In genomic region chrX:8582767-8583360, ce11 we compare ENCODE assay signal across 4 worm cellular contexts.
TF ChIP-seq lines count a peak whose summit lies in the region.

No protein-coding gene starts in this region.

TF ChIP-seq in whole organism, L1 larva, 84 proteins besides CTCF, POLR2A, EP300 and RAD21 (continues in another document):
- TF ChIP-seq rnt-1 (tag; optimal IDR thresholded peaks at IDR 0.05; lab: Kevin White, UChicago) = no peak
- peak; percentile 43 for TF ChIP-seq nhr-71 (tag; optimal IDR thresholded peaks at IDR 0.05; lab: Kevin White, UChicago)
- no peak for TF ChIP-seq nhr-28 (tag; optimal IDR thresholded peaks at IDR 0.05; lab: Kevin White, UChicago)
- TF ChIP-seq isw-1 (GFP tag; IDR thresholded peaks at IDR 0.05; lab: Robert Waterston, UW) = no peak
- no peak for TF ChIP-seq ceh-82 (tag; optimal IDR thresholded peaks at IDR 0.05; lab: Kevin White, UChicago)
- 0 out of 2 replicates have a peak, but pooled peaks have one; percentile 19 for TF ChIP-seq nhr-19 (GFP tag; conservative IDR thresholded peaks at IDR 0.05; lab: Robert Waterston, UW)
- no peak for TF ChIP-seq sptf-1 (tag; optimal IDR thresholded peaks at IDR 0.05; lab: Kevin White, UChicago)
- peak; percentile 41 for TF ChIP-seq nhr-20 (tag; optimal IDR thresholded peaks at IDR 0.05; lab: Kevin White, UChicago)
- TF ChIP-seq Y116A8C.19 (tag; optimal IDR thresholded peaks at IDR 0.05; lab: Kevin White, UChicago; ENCODE audit: borderline replicate concordance) = no peak
- no peak for TF ChIP-seq egl-27 (tag; optimal IDR thresholded peaks at IDR 0.05; lab: Kevin White, UChicago)
- TF ChIP-seq hlh-4 (tag; optimal IDR thresholded peaks at IDR 0.05; lab: Kevin White, UChicago) = peak; percentile 86
- TF ChIP-seq ztf-11 (tag; optimal IDR thresholded peaks at IDR 0.05; lab: Kevin White, UChicago) = no peak
- TF ChIP-seq ceh-8 (GFP tag; optimal IDR thresholded peaks at IDR 0.05; lab: Kevin White, UChicago) = no peak
- no peak for TF ChIP-seq lin-39 (tag; optimal IDR thresholded peaks at IDR 0.05; lab: Kevin White, UChicago)
- no peak for TF ChIP-seq vab-15 (tag; optimal IDR thresholded peaks at IDR 0.05; lab: Kevin White, UChicago)
- no peak for TF ChIP-seq unc-30 (tag; optimal IDR thresholded peaks at IDR 0.05; lab: Kevin White, UChicago)
- no peak for TF ChIP-seq xbp-1 (tag; optimal IDR thresholded peaks at IDR 0.05; lab: Kevin White, UChicago)
- no peak for TF ChIP-seq snu-23 (GFP tag; optimal IDR thresholded peaks at IDR 0.05; lab: Kevin White, UChicago)
- TF ChIP-seq zip-4 (GFP tag; optimal IDR thresholded peaks at IDR 0.05; lab: Kevin White, UChicago) = no peak
- TF ChIP-seq pqm-1 (tag; optimal IDR thresholded peaks at IDR 0.05; lab: Kevin White, UChicago) = no peak
- no peak for TF ChIP-seq C04F5.9 (tag; optimal IDR thresholded peaks at IDR 0.05; lab: Kevin White, UChicago)
- TF ChIP-seq hpl-2 (GFP tag; optimal IDR thresholded peaks at IDR 0.05; lab: Kevin White, UChicago) = no peak
- no peak for TF ChIP-seq lir-3 (tag; optimal IDR thresholded peaks at IDR 0.05; lab: Kevin White, UChicago; ENCODE audit: poor library complexity)
- TF ChIP-seq lin-15B (tag; optimal IDR thresholded peaks at IDR 0.05; lab: Kevin White, UChicago) = no peak

TF ChIP-seq in whole organism, L2 larva, 48 proteins besides CTCF, POLR2A, EP300 and RAD21:
- TF ChIP-seq ceh-82 (tag; optimal IDR thresholded peaks at IDR 0.05; lab: Kevin White, UChicago) (no peak), blmp-1 (tag; optimal IDR thresholded peaks at IDR 0.05; lab: Kevin White, UChicago; ENCODE audit: insufficient read depth) (peak; percentile 65)
TF ChIP-seq in whole organism, L2 larva: peak in this region for 1.

TF ChIP-seq in whole organism, L3 larva, 47 proteins besides CTCF, POLR2A, EP300 and RAD21:
- TF ChIP-seq jun-1 (tag; optimal IDR thresholded peaks at IDR 0.05; lab: Kevin White, UChicago) (no peak), ztf-11 (tag; optimal IDR thresholded peaks at IDR 0.05; lab: Kevin White, UChicago) (no peak), sea-2 (GFP tag; optimal IDR thresholded peaks at IDR 0.05; lab: Kevin White, UChicago) (no peak), pqm-1 (tag; optimal IDR thresholded peaks at IDR 0.05; lab: Kevin White, UChicago) (no peak), nhr-11 (tag; optimal IDR thresholded peaks at IDR 0.05; lab: Kevin White, UChicago) (peak; percentile 21), daf-12 (tag; optimal IDR thresholded peaks at IDR 0.05; lab: Kevin White, UChicago) (no peak)

TF ChIP-seq in whole organism, L4 larva, 104 proteins besides CTCF, POLR2A, EP300 and RAD21:
- TF ChIP-seq nhr-6 (tag; optimal IDR thresholded peaks at IDR 0.05; lab: Kevin White, UChicago) (no peak), gei-8 (GFP tag; optimal IDR thresholded peaks at IDR 0.05; lab: Kevin White, UChicago) (no peak), dve-1 (tag; optimal IDR thresholded peaks at IDR 0.05; lab: Kevin White, UChicago; ENCODE audit: insufficient read depth) (no peak), mxl-2 (GFP tag; conservative IDR thresholded peaks at IDR 0.05; lab: Robert Waterston, UW) (no peak), nhr-11 (tag; optimal IDR thresholded peaks at IDR 0.05; lab: Kevin White, UChicago) (peak; percentile 36), nhr-28 (tag; optimal IDR thresholded peaks at IDR 0.05; lab: Kevin White, UChicago) (peak; percentile 9), nhr-76 (tag; optimal IDR thresholded peaks at IDR 0.05; lab: Kevin White, UChicago) (no peak), T26A8.4 (GFP tag; IDR thresholded peaks at IDR 0.05; lab: Robert Waterston, UW) (no peak), Y105C5A.15 (GFP tag; IDR thresholded peaks at IDR 0.05; lab: Robert Waterston, UW) (no peak), saeg-2 (GFP tag; IDR thresholded peaks at IDR 0.05; lab: Robert Waterston, UW) (no peak), duxl-1 (tag; optimal IDR thresholded peaks at IDR 0.05; lab: Kevin White, UChicago; ENCODE audit: poor library complexity) (no peak), fos-1 (tag; optimal IDR thresholded peaks at IDR 0.05; lab: Kevin White, UChicago) (no peak)

Comparison
In these comparisons a context has a peak if more than half of its experiments do, and no peak if none do; other contexts are left out.
1. Of the 29 proteins assayed by ChIP-seq in both whole organism, L4 larva and whole organism, L1 larva: peak only in whole organism, L4 larva: nhr-11 and nhr-28; only in whole organism, L1 larva: none; in both: none; in neither: 27.